Fruit fly (Drosophila melanogaster): ENCODE measurements around the gene CG32486.
A peak's percentile ranks its signal among the peaks of the same experiment; 100 is the strongest.

Gene CG32486

DNA sequence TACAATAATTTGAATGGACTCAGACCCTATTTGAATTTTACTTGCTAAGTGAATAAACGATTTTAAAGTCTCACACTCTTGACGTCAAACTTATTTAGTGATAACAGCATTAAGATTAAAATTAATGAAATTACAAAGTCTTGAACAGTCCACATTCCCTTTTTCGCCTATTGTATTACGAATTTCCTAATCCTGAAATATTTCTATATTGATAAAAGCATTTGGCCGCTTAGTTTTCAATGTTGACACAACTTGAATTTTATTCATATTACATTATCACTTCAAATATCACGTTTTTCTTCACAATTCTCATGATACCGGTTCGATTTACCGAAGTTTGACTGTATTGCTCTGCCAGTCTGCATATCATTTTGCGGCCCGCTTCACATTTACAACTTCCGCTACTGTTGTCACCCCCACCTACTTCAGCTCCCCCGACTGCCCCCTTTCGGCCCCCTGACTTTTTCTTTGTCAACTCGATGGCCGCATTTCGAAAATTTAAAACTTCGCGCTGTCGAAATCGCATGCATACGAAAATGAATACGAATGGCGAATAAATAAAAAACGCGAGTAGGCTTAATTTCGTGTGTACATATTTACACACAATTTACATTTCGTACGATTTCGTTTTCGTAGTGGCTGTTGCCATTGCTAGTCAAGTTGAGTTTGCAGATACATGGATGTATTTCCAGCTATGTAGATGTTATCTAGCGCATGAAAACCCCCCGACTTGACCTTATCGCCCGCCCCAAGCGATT is 7.9 kb upstream of the CG32486 start (continued):
- no peak for TF ChIP-seq CG4730 (GFP tag; IDR thresholded peaks at IDR 0.05)
- no peak for TF ChIP-seq CG31388 (GFP tag; optimal IDR thresholded peaks at IDR 0.05)
- peak; percentile 22; the same call in 1 of the 2 replicates for TF ChIP-seq slbo (GFP tag; IDR thresholded peaks at IDR 0.05)
- TF ChIP-seq YL-1 (GFP tag; optimal IDR thresholded peaks at IDR 0.05), result no peak
- peak; percentile 34 for TF ChIP-seq CG8924 (tag; optimal IDR thresholded peaks at IDR 0.05)
- TF ChIP-seq dati (GFP tag; IDR thresholded peaks at IDR 0.05), result no peak
- no peak for TF ChIP-seq sima (GFP tag; optimal IDR thresholded peaks at IDR 0.05)
- no peak for TF ChIP-seq sim (GFP tag; IDR thresholded peaks at IDR 0.05)
- no peak for TF ChIP-seq CG6854 (GFP tag; optimal IDR thresholded peaks at IDR 0.05)
- TF ChIP-seq CG32767 (GFP tag; IDR thresholded peaks at IDR 0.05), result 0 out of 2 replicates have a peak, but pooled peaks have one; percentile 12
- 0 out of 3 replicates have a peak, but pooled peaks have one; percentile 15 for TF ChIP-seq CG7357 (GFP tag; IDR thresholded peaks at IDR 0.05)
- no peak for TF ChIP-seq CG18476 (GFP tag; optimal IDR thresholded peaks at IDR 0.05)
- peak; percentile 35; the same call in 1 of the 2 replicates for TF ChIP-seq ap (GFP tag; IDR thresholded peaks at IDR 0.05)
- no peak for TF ChIP-seq Lpt (GFP tag; optimal IDR thresholded peaks at IDR 0.05)
- TF ChIP-seq Lhr (GFP tag; optimal IDR thresholded peaks at IDR 0.05), result no peak
- TF ChIP-seq CG34376 (GFP tag; optimal IDR thresholded peaks at IDR 0.05), result peak; percentile 26
- TF ChIP-seq Spps (tag; optimal IDR thresholded peaks at IDR 0.05), result no peak
- no peak for TF ChIP-seq pnt (GFP tag; optimal IDR thresholded peaks at IDR 0.05)
- no peak for TF ChIP-seq corto (GFP tag; optimal IDR thresholded peaks at IDR 0.05)
- no peak for TF ChIP-seq Opbp (GFP tag; IDR thresholded peaks at IDR 0.05; ENCODE audit: partially characterized antibody)
- TF ChIP-seq fd102C (GFP tag; optimal IDR thresholded peaks at IDR 0.05), result no peak
- peak; percentile 19; the same call in 1 of the 2 replicates for TF ChIP-seq CG6272 (GFP tag; IDR thresholded peaks at IDR 0.05)
- no peak for TF ChIP-seq chm (GFP tag; IDR thresholded peaks at IDR 0.05)
- TF ChIP-seq CG12299 (tag; optimal IDR thresholded peaks at IDR 0.05), result peak; percentile 21
- TF ChIP-seq peb (GFP tag; IDR thresholded peaks at IDR 0.05), result no peak
- no peak for TF ChIP-seq CG18764 (GFP tag; optimal IDR thresholded peaks at IDR 0.05)
- no peak for TF ChIP-seq CG7963 (GFP tag; IDR thresholded peaks at IDR 0.05; ENCODE audit: partially characterized antibody)
- no peak for TF ChIP-seq CG7786 (GFP tag; optimal IDR thresholded peaks at IDR 0.05)
- no peak for TF ChIP-seq CHES-1-like (GFP tag; optimal IDR thresholded peaks at IDR 0.05)
- no peak for TF ChIP-seq CG15696 (tag; optimal IDR thresholded peaks at IDR 0.05)
- peak; percentile 41 for TF ChIP-seq CG15269 (tag; optimal IDR thresholded peaks at IDR 0.05)
- peak; percentile 25 for TF ChIP-seq sug (tag; optimal IDR thresholded peaks at IDR 0.05)
- no peak for TF ChIP-seq CG12236 (GFP tag; optimal IDR thresholded peaks at IDR 0.05)
- peak; percentile 48 for TF ChIP-seq CG7556 (GFP tag; optimal IDR thresholded peaks at IDR 0.05)
- TF ChIP-seq otp (GFP tag; IDR thresholded peaks at IDR 0.05), result peak; percentile 23; the same call in 1 of the 3 replicates
- peak; percentile 15 for TF ChIP-seq CG17912 (GFP tag; optimal IDR thresholded peaks at IDR 0.05)
- peak; percentile 8 for TF ChIP-seq tap (tag; optimal IDR thresholded peaks at IDR 0.05)
- TF ChIP-seq gcm2 (GFP tag; optimal IDR thresholded peaks at IDR 0.05), result no peak
- peak; percentile 34 for TF ChIP-seq CG13894 (tag; optimal IDR thresholded peaks at IDR 0.05)

DNA sequence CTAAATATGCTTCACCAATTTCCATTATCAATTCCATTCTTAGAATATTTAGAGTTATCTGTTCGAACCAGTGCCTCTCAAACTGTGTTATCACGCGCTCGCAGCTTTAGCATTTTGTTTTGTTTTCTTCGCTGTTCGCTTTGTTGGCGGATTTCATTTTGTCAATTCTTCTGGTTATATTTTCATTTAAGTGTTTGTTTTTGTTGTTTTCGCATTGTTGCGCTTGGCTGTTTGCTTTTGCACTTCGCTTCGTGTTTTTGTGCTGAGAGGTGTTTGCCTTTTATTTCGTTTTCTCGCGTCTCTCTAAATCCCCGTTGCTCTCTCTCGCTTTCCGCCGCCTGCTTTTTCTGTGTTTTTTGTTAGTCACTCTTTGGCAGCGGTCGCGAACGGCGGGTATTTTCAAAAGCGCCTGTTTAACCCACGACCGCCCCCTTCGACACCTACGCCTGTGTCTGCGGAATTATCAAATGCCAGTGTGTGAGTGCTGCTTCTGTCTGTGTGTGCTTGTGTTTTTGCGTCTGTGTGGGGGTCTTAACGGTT is 7.0 kb upstream of the CG32486 start:
- TF ChIP-seq p53 (GFP tag; optimal IDR thresholded peaks at IDR 0.05), result peak; percentile 34
- peak; percentile 80 for TF ChIP-seq oc (tag; optimal IDR thresholded peaks at IDR 0.05)
- peak; percentile 25 for TF ChIP-seq NC2β (GFP tag; optimal IDR thresholded peaks at IDR 0.05)
- peak; percentile 35 for TF ChIP-seq chn (GFP tag; optimal IDR thresholded peaks at IDR 0.05)
- TF ChIP-seq rib (GFP tag; IDR thresholded peaks at IDR 0.05), result peak; percentile 74; the same call in 1 of the 2 replicates
- TF ChIP-seq PHDP (tag; optimal IDR thresholded peaks at IDR 0.05), result peak; percentile 29
- TF ChIP-seq CG2889 (GFP tag; IDR thresholded peaks at IDR 0.05), result no peak
- TF ChIP-seq CG17568 (GFP tag; optimal IDR thresholded peaks at IDR 0.05), result peak; percentile 75
- TF ChIP-seq CG18599 (GFP tag; optimal IDR thresholded peaks at IDR 0.05), result peak; percentile 59
- no peak for TF ChIP-seq CG8388 (GFP tag; optimal IDR thresholded peaks at IDR 0.05)
- TF ChIP-seq CG11247 (GFP tag; IDR thresholded peaks at IDR 0.05), result peak; percentile 57
- TF ChIP-seq CG42726 (GFP tag; IDR thresholded peaks at IDR 0.05; ENCODE audit: partially characterized antibody), result peak; percentile 19; the same call in 1 of the 2 replicates

All from whole organism, embryonic.